Fruit fly (Drosophila melanogaster): ENCODE measurements around the gene CG31029.

Gene CG31029

DNA sequence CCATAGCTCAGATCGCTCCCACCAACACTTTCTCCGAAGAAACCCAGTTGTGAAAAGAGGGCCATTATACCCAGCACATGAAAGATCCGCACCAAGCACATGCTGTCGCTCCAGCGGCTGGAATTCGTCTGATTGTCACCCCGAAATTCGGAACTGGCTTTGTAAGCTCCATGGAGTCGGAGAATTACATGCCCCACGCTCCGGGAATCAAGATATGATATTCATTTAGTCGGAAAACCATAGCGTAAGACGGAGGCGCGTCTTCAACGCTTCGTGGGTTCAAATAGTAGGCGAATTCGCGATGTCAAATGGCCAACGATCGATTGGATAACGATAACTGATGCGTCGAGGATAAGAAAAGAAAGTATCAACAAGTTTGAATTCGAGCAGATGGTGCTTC, 7.6 kb downstream of the CG31029 start, which contains the start of gene CG45073:
TSS of gene CG45073 (minus strand) at position 101 of the 400 bp plus-strand sequence.
- TF ChIP-seq Hr78 (GFP tag; optimal IDR thresholded peaks at IDR 0.05) = no peak

DNA sequence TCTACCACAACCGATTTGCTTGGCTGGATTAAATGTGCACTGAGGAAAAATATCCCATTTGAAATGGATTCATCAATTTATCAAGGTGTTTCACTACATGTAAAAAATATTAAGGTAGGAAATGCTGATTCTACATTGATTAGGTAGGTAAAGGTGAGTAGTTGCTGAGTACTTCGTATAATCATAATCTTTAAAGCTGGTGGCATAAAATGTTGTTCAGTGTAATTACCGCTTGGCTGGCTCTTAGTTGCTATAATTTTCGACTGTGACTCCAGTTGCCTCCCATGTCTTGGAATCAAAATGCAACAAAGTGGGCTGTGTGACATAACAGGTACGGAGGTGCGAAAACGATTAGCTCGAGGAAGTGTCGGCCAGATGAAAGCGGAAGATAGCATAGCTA, 9.0 kb downstream of the CG31029 start, which contains the start of gene CG45072:
TSS of gene CG45072 (minus strand) at position 101 of the 400 bp plus-strand sequence.
- no peak for TF ChIP-seq N (GFP tag; optimal IDR thresholded peaks at IDR 0.05)

DNA sequence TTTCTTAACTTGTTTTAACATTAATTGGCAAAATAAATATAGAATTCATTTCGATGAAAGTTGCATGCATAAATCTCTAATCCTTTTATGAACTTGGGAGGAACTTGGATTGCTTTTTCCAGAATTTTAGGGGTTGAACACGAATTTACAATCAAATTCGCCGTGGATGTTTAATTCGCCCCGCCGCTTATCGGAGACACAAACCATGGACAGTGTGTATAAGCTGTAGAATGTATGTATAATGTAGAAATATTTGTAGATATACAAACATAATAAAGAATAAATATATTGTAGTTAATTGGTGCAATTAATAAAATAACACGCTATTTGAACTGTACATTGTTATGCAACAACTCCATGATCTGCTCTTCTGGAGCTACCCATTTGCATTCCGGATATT, 10.5 kb downstream of the CG31029 start:
- no peak for TF ChIP-seq Rel (GFP tag; optimal IDR thresholded peaks at IDR 0.05)
- peak; percentile 78 for TF ChIP-seq Rel (tag; optimal IDR thresholded peaks at IDR 0.05)
- no peak for TF ChIP-seq pan (optimal IDR thresholded peaks at IDR 0.05)

DNA sequence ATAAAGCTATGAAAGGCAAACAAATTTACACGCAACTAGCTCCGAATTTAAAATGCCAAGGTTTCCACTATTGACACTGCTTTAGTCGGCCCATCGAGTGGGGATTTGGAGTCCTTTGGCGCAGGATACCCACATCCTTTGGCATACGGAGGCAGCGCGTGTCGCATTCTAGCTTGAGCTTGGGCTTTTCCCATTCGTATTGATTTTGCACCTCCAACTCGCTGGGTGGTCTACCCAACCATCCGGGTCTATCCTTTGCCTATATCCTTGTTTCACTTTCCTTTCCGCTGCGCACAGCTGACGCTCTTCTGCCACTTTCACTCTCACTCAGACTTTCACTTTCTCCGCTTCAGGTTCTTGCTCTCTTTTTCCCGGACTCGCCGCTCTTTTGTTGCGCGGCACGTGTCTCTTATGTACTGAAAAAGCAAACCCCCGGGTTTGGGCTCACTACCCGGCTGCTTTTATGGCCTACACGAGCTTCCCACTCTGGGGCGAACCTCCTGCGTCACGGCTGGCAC, 17.9 kb downstream of the CG31029 start:
- no peak for TF ChIP-seq Mio (GFP tag; optimal IDR thresholded peaks at IDR 0.05)
- TF ChIP-seq CG9705 (GFP tag; optimal IDR thresholded peaks at IDR 0.05) = no peak
- TF ChIP-seq sage (GFP tag; optimal IDR thresholded peaks at IDR 0.05) = no peak
- no peak for TF ChIP-seq Hr78 (GFP tag; optimal IDR thresholded peaks at IDR 0.05)
- TF ChIP-seq Myc (optimal IDR thresholded peaks at IDR 0.05) = no peak
- no peak for TF ChIP-seq h (GFP tag; optimal IDR thresholded peaks at IDR 0.05)
- TF ChIP-seq N (GFP tag; optimal IDR thresholded peaks at IDR 0.05) = no peak
- no peak for TF ChIP-seq Abd-B (GFP tag; optimal IDR thresholded peaks at IDR 0.05)
- no peak for TF ChIP-seq Hr83 (GFP tag; optimal IDR thresholded peaks at IDR 0.05; ENCODE audit: poor library complexity, severe bottlenecking)
- no peak for TF ChIP-seq HLH106 (tag; optimal IDR thresholded peaks at IDR 0.05)
- TF ChIP-seq pan (optimal IDR thresholded peaks at IDR 0.05) = no peak
- TF ChIP-seq jim (GFP tag; optimal IDR thresholded peaks at IDR 0.05) = no peak
- no peak for TF ChIP-seq Hnf4 (GFP tag; optimal IDR thresholded peaks at IDR 0.05)
- TF ChIP-seq woc (GFP tag; optimal IDR thresholded peaks at IDR 0.05) = no peak

DNA sequence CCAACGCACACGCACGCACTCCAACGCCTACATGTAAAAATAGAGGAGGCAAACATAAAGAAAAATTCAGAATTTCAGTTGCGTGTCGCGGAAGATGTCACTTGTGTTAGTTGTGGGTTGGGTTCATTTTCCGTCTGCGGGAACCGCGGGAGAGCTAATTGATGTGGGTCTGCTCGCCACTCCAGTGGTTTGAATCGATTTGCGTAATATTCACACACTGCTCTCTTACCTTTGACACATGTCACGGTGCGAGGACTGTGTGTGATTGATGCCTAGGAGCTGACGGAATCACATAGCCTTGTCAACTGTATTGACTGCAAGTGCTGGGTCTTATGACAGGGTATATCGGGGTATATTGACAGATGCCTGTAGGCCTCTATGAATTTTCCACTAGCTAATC, 21.2 kb downstream of the CG31029 start:
- TF ChIP-seq dsf (GFP tag; optimal IDR thresholded peaks at IDR 0.05; ENCODE audit: borderline replicate concordance) (no peak), Abd-B (GFP tag; optimal IDR thresholded peaks at IDR 0.05) (no peak), dl (GFP tag; optimal IDR thresholded peaks at IDR 0.05; ENCODE audit: insufficient read depth in 1 of 2, partially characterized antibody in 2 of 2) (no peak)

DNA sequence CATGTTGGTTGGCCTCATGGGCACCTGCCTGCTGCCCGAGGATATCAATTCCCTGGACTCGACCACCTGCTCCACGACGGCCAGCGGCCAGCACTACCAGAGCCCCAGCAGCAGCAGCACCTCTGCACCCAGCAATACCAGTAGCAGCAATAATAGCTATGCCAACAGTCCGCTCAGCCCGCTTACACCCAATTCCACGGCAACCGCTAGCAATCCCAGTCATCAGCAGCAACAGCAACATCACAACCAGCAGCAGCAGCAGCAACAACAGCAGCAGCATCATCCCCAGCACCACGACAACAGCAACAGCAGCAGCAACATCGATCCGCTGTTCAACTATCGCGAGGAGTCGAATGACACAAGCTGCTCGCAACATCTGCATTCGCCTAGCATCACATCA, 22.8 kb downstream of the CG31029 start:
- peak; percentile 88 for TF ChIP-seq Dfd (GFP tag; optimal IDR thresholded peaks at IDR 0.05)
- TF ChIP-seq Hr78 (GFP tag; optimal IDR thresholded peaks at IDR 0.05) = no peak

DNA sequence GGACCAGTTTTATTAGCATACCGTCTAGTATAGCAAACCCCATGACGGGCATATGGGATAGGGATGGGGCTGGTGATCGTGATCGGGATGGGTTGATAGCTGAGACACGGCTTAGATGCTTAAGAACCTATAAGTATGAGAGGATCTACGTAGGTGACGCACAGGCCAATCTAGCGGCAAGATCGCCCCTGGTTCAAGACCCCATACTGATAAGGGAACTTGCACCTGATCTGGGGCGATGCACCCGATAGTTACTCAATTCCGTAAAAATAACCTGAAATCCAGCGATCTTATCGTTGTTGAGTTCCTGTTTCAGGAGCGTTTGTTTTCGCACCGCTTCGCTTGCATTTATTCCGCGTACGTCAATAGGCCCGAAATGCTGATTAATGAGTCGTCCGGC, 23.6 kb downstream of the CG31029 start:
- TF ChIP-seq sv (GFP tag; optimal IDR thresholded peaks at IDR 0.05) = no peak
- TF ChIP-seq psq (GFP tag; optimal IDR thresholded peaks at IDR 0.05) = no peak
- no peak for TF ChIP-seq jim (GFP tag; optimal IDR thresholded peaks at IDR 0.05)
- no peak for TF ChIP-seq Hr83 (GFP tag; optimal IDR thresholded peaks at IDR 0.05; ENCODE audit: poor library complexity, severe bottlenecking)
- no peak for TF ChIP-seq CG32264 (GFP tag; optimal IDR thresholded peaks at IDR 0.05)
- TF ChIP-seq CrebA (GFP tag; optimal IDR thresholded peaks at IDR 0.05; ENCODE audit: borderline replicate concordance) = no peak

DNA sequence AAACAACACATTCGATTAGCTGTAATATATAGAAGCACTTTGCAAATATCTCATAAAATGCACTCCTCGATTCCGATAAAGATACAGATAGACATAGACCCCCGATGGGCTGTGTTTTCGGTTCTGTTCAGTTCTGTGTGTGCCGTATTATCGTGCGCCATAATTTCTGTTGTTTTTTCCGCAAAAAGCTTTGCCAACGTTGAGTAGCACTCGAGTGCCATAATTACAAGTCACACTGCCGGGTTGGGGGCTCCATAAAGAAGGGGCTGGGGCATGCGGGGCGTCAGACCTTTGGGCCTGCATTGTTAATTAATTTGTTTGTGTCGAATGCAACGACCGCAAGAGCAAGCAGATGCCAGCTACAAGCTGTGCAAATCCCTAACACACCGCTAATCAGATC, 24.5 kb downstream of the CG31029 start:
- TF ChIP-seq Rel (GFP tag; optimal IDR thresholded peaks at IDR 0.05) (no peak), Rel (tag; optimal IDR thresholded peaks at IDR 0.05) (no peak), Dif (GFP tag; optimal IDR thresholded peaks at IDR 0.05; ENCODE audit: partially characterized antibody) (no peak), Hr78 (GFP tag; optimal IDR thresholded peaks at IDR 0.05) (no peak), Hnf4 (GFP tag; optimal IDR thresholded peaks at IDR 0.05) (no peak), Sp1 (GFP tag; optimal IDR thresholded peaks at IDR 0.05) (no peak)
